Worm (Caenorhabditis elegans) whole organism, midembryonic: Measurements from ENCODE around the gene mpst-3.

Experiments used
- T22C8.4 ChIP-seq: fragments of 200-800 bp; sonication (Bioruptor generic); IDR thresholded peaks from 2 replicates; pipeline ENCODE4 v1.3.6; 2022; ENCODE audit warnings: missing genetic modification characterization, missing compliant biosample characterization
- flt-1 ChIP-seq: fragments of 200-800 bp; sonication (Bioruptor generic); IDR thresholded peaks from 2 replicates; pipeline ENCODE4 v1.3.6; 2022; ENCODE audit warnings: missing genetic modification characterization, missing compliant biosample characterization
- med-1 ChIP-seq: sonication (generic microtip); optimal IDR thresholded peaks from 2 replicates; lab custom pipeline; 2017; ENCODE audit warnings: missing genetic modification characterization, mild to moderate bottlenecking, missing compliant biosample characterization, antibody characterized with exemption, missing genetic modification reagents; ENCODE audit not compliant: insufficient read depth
- ref-1 ChIP-seq: fragments of 200-800 bp; sonication (Bioruptor generic); conservative IDR thresholded peaks from 2 replicates; pipeline ENCODE4 v1.3.6; 2022; ENCODE audit warnings: missing genetic modification reagents, missing genetic modification characterization, missing compliant biosample characterization
- tab-1 ChIP-seq: fragments of 200-800 bp; sonication (Bioruptor generic); IDR thresholded peaks from 2 replicates; pipeline ENCODE4 v1.3.6; 2022; ENCODE audit warnings: missing genetic modification characterization, missing compliant biosample characterization
- ztf-23 ChIP-seq: fragments of 200-800 bp; sonication (Bioruptor generic); IDR thresholded peaks from 2 replicates; pipeline ENCODE4 v1.3.6; 2022; ENCODE audit warnings: missing genetic modification reagents, missing genetic modification characterization, missing compliant biosample characterization
- ztf-29 ChIP-seq: fragments of 200-800 bp; sonication (Bioruptor generic); IDR thresholded peaks from 2 replicates; pipeline ENCODE4 v1.3.6; 2022; ENCODE audit warnings: missing genetic modification reagents, missing genetic modification characterization, missing compliant biosample characterization

- TF ChIP-seq ztf-29 (GFP tag; lab: Robert Waterston, UW) (no peak), med-1 (GFP tag; lab: Kevin White, UChicago) (no peak), ref-1 (no peak), flt-1 (GFP tag; lab: Robert Waterston, UW) (no peak), tab-1 (no peak), T22C8.4 (no peak), ztf-23 (GFP tag; lab: Robert Waterston, UW) (no peak)
Measured at ce11 chrV:14921509-14921908, 26.1 kb downstream of the mpst-3 start, which contains the start of gene zmp-4.
